Fruit fly (Drosophila melanogaster): Measurements from ENCODE around the gene f-cup.

- no peak for TF ChIP-seq CG6163 (GFP tag; IDR thresholded peaks at IDR 0.05)
- no peak for TF ChIP-seq CG15336 (GFP tag; IDR thresholded peaks at IDR 0.05)
- TF ChIP-seq topi (GFP tag; optimal IDR thresholded peaks at IDR 0.05): no peak
- TF ChIP-seq Lpt (GFP tag; optimal IDR thresholded peaks at IDR 0.05): no peak
- TF ChIP-seq CG11902 (GFP tag; optimal IDR thresholded peaks at IDR 0.05): no peak
- no peak for TF ChIP-seq fd85E (GFP tag; optimal IDR thresholded peaks at IDR 0.05)
- no peak for TF ChIP-seq vri (GFP tag; optimal IDR thresholded peaks at IDR 0.05)
- TF ChIP-seq CG7368 (GFP tag; optimal IDR thresholded peaks at IDR 0.05): no peak
- TF ChIP-seq CG34406 (GFP tag; optimal IDR thresholded peaks at IDR 0.05): no peak
- no peak for TF ChIP-seq CG6854 (GFP tag; optimal IDR thresholded peaks at IDR 0.05)
Measured at dm6 chr3R:13656294-13656693, 44.3 kb downstream of the f-cup start, which contains the start of gene Rbp4.
